Fruit fly (Drosophila melanogaster) whole organism, embryonic: ENCODE measurements around the gene CG42500.

Source experiments
- B-H2 ChIP-seq: fragments of 200-800 bp; sonication (Bioruptor generic); optimal IDR thresholded peaks from 2 replicates; lab custom pipeline; 2018; ENCODE audit warnings: missing biosample characterization, mild to moderate bottlenecking, missing genetic modification characterization
- CG10321 ChIP-seq: fragments of 200-800 bp; sonication (Bioruptor generic); IDR thresholded peaks from 2 replicates; pipeline ENCODE4 v1.3.6; 2022; ENCODE audit warnings: missing biosample characterization, missing genetic modification characterization
- CG10543 ChIP-seq: fragments of 200-800 bp; sonication (Bioruptor generic); optimal IDR thresholded peaks from 3 replicates; lab custom pipeline; 2017; ENCODE audit warnings: missing biosample characterization, mild to moderate bottlenecking, missing genetic modification characterization, moderate library complexity
- CG12071 ChIP-seq: fragments of 200-800 bp; sonication (Bioruptor generic); optimal IDR thresholded peaks from 3 replicates; lab custom pipeline; 2018; ENCODE audit warnings: missing biosample characterization, mild to moderate bottlenecking, missing genetic modification characterization
- CG13894 ChIP-seq: fragments of 200-800 bp; sonication (Bioruptor generic); optimal IDR thresholded peaks from 3 replicates; lab custom pipeline; 2018; ENCODE audit warnings: missing biosample characterization, mild to moderate bottlenecking, missing genetic modification characterization, moderate library complexity
- CG15696 ChIP-seq: fragments of 200-800 bp; sonication (Bioruptor generic); optimal IDR thresholded peaks from 2 replicates; lab custom pipeline; 2019; ENCODE audit warnings: missing biosample characterization, mild to moderate bottlenecking, missing genetic modification characterization, moderate library complexity
- CG1602 ChIP-seq: fragments of 200-800 bp; sonication (Bioruptor generic); optimal IDR thresholded peaks from 3 replicates; lab custom pipeline; 2016; ENCODE audit warnings: missing biosample characterization, missing genetic modification characterization
- CG1647 ChIP-seq: fragments of 200-800 bp; sonication (Bioruptor generic); optimal IDR thresholded peaks from 3 replicates; lab custom pipeline; 2016; ENCODE audit warnings: missing biosample characterization, missing genetic modification characterization
- CG16815 ChIP-seq: fragments of 200-800 bp; sonication (Bioruptor generic); optimal IDR thresholded peaks from 3 replicates; lab custom pipeline; 2017; ENCODE audit warnings: missing biosample characterization, mild to moderate bottlenecking, missing genetic modification characterization
- CG17328 ChIP-seq: fragments of 200-800 bp; sonication (Bioruptor generic); IDR thresholded peaks from 2 replicates; pipeline ENCODE4 v1.3.6; 2022; ENCODE audit warnings: missing biosample characterization, missing genetic modification characterization
- CG1792 ChIP-seq: fragments of 200-800 bp; sonication (Bioruptor generic); optimal IDR thresholded peaks from 2 replicates; lab custom pipeline; 2016; ENCODE audit warnings: missing biosample characterization, missing genetic modification characterization
- CG6683 ChIP-seq: fragments of 200-800 bp; sonication (Bioruptor generic); optimal IDR thresholded peaks from 2 replicates; lab custom pipeline; 2017; ENCODE audit warnings: missing biosample characterization, mild to moderate bottlenecking, missing genetic modification characterization, missing genetic modification reagents
- CG7372 ChIP-seq: fragments of 200-800 bp; sonication (Bioruptor generic); IDR thresholded peaks from 2 replicates; pipeline ENCODE4 v1.3.6; 2022; ENCODE audit warnings: missing biosample characterization, missing genetic modification characterization
- CG8944 ChIP-seq: fragments of 200-800 bp; sonication (Bioruptor generic); optimal IDR thresholded peaks from 3 replicates; lab custom pipeline; 2016; ENCODE audit warnings: missing biosample characterization, missing genetic modification characterization
- CG9437 ChIP-seq: fragments of 200-800 bp; sonication (Bioruptor generic); optimal IDR thresholded peaks from 2 replicates; lab custom pipeline; 2018; ENCODE audit warnings: missing biosample characterization, mild to moderate bottlenecking, missing genetic modification characterization
- Dad ChIP-seq: fragments of 200-800 bp; sonication (Bioruptor generic); optimal IDR thresholded peaks from 3 replicates; lab custom pipeline; 2016; ENCODE audit warnings: missing biosample characterization, missing genetic modification characterization
- Doc2 ChIP-seq: fragments of 200-800 bp; sonication (Bioruptor generic); IDR thresholded peaks from 2 replicates; pipeline ENCODE4 v1.3.6; 2022; ENCODE audit warnings: missing biosample characterization, missing genetic modification characterization
- Dref ChIP-seq: fragments of 200-800 bp; sonication (Bioruptor generic); IDR thresholded peaks from 2 replicates; pipeline ENCODE4 v1.3.6; 2022; ENCODE audit warnings: missing biosample characterization, missing genetic modification characterization
- HHEX ChIP-seq: fragments of 200-800 bp; sonication (Bioruptor generic); optimal IDR thresholded peaks from 3 replicates; lab custom pipeline; 2017; ENCODE audit warnings: missing biosample characterization, mild to moderate bottlenecking, missing genetic modification characterization, missing genetic modification reagents
- Hey ChIP-seq: fragments of 200-800 bp; sonication (Bioruptor generic); optimal IDR thresholded peaks from 3 replicates; lab custom pipeline; 2018; ENCODE audit warnings: missing biosample characterization, mild to moderate bottlenecking, missing genetic modification characterization
- Kr ChIP-seq: fragments of 200-800 bp; sonication (Bioruptor generic); optimal IDR thresholded peaks from 2 replicates; lab custom pipeline; 2017; ENCODE audit warnings: missing biosample characterization, mild to moderate bottlenecking, missing genetic modification characterization
- Lim3 ChIP-seq: fragments of 200-800 bp; sonication (Bioruptor generic); IDR thresholded peaks from 2 replicates; pipeline ENCODE4 v1.3.6; 2022; ENCODE audit warnings: missing biosample characterization, missing genetic modification characterization
- Mes4 ChIP-seq: fragments of 200-800 bp; sonication (Bioruptor generic); optimal IDR thresholded peaks from 2 replicates; lab custom pipeline; 2016; ENCODE audit warnings: missing biosample characterization, missing genetic modification characterization
- Nf-YB ChIP-seq: fragments of 200-800 bp; sonication (Bioruptor generic); optimal IDR thresholded peaks from 3 replicates; lab custom pipeline; 2019; ENCODE audit warnings: missing biosample characterization, mild to moderate bottlenecking, missing genetic modification characterization, moderate library complexity
- Scr ChIP-seq: fragments of 200-800 bp; sonication (Bioruptor generic); IDR thresholded peaks from 2 replicates; pipeline ENCODE4 v1.3.6; 2022; ENCODE audit warnings: missing biosample characterization, missing genetic modification characterization; ENCODE audit not compliant: partially characterized antibody
- Stat92E ChIP-seq, 3 experiments: fragments of >200 bp in 2 of 3; fragments of 200-800 bp in 1 of 3; sonication (Bioruptor generic) in 1 of 3; optimal IDR thresholded peaks; 2 replicates each; lab custom pipeline; 2017 to 2019; ENCODE audit warnings: missing biosample characterization in 3 of 3, missing genetic modification characterization in 3 of 3, mild to moderate bottlenecking in 1 of 3, moderate library complexity in 1 of 3
- Tbp ChIP-seq: fragments of >200 bp; optimal IDR thresholded peaks from 2 replicates; lab custom pipeline; 2018; ENCODE audit warnings: missing biosample characterization, missing genetic modification characterization
- Xbp1 ChIP-seq: fragments of 200-800 bp; sonication (Bioruptor generic); optimal IDR thresholded peaks from 3 replicates; lab custom pipeline; 2016; ENCODE audit warnings: missing biosample characterization, mild to moderate bottlenecking, missing genetic modification characterization
- ato ChIP-seq: fragments of 200-800 bp; sonication (Bioruptor generic); IDR thresholded peaks from 2 replicates; pipeline ENCODE4 v1.3.6; 2022; ENCODE audit warnings: missing biosample characterization, missing genetic modification characterization; ENCODE audit not compliant: partially characterized antibody
- cg ChIP-seq: fragments of 200-800 bp; sonication (Bioruptor generic); optimal IDR thresholded peaks from 3 replicates; lab custom pipeline; 2019; ENCODE audit warnings: missing biosample characterization, mild to moderate bottlenecking, missing genetic modification characterization, moderate library complexity
- chif ChIP-seq, 2 experiments: fragments of 200-800 bp; sonication (Bioruptor generic); optimal IDR thresholded peaks; 3 replicates each; lab custom pipeline; 2016; ENCODE audit warnings: missing biosample characterization in 2 of 2, missing genetic modification characterization in 2 of 2
- chinmo ChIP-seq: fragments of 200-800 bp; sonication (Bioruptor generic); IDR thresholded peaks from 4 replicates; pipeline ENCODE4 v1.3.6; 2022; ENCODE audit warnings: missing biosample characterization, missing genetic modification characterization; ENCODE audit not compliant: partially characterized antibody
- dan ChIP-seq: fragments of 200-800 bp; sonication (Bioruptor generic); IDR thresholded peaks from 2 replicates; pipeline ENCODE4 v1.3.6; 2022; ENCODE audit warnings: missing biosample characterization, missing genetic modification characterization
- dm ChIP-seq: fragments of 200-800 bp; sonication (Bioruptor generic); optimal IDR thresholded peaks from 3 replicates; lab custom pipeline; 2016; ENCODE audit warnings: missing biosample characterization, missing genetic modification characterization
- fu2 ChIP-seq: fragments of 200-800 bp; sonication (Bioruptor generic); optimal IDR thresholded peaks from 2 replicates; lab custom pipeline; 2016; ENCODE audit warnings: missing biosample characterization, missing genetic modification characterization
- hkb ChIP-seq, 2 experiments: fragments of 200-800 bp in 1 of 2; fragments of >200 bp in 1 of 2; sonication (Bioruptor generic) in 1 of 2; IDR thresholded peaks in 1 of 2; optimal IDR thresholded peaks in 1 of 2; 2 replicates each; pipeline versions ENCODE4 v1.3.6 to Lab custom; 2017 to 2022; ENCODE audit warnings: missing biosample characterization in 1 of 2, missing genetic modification characterization in 1 of 2
- hth ChIP-seq: fragments of >200 bp; optimal IDR thresholded peaks from 2 replicates; lab custom pipeline; 2017; ENCODE audit warnings: inconsistent platforms
- lola ChIP-seq, 3 experiments: fragments of >200 bp in 2 of 3; fragments of 200-800 bp in 1 of 3; sonication (Bioruptor generic) in 1 of 3; optimal IDR thresholded peaks; 2 replicates each; lab custom pipeline; 2017 to 2019; ENCODE audit warnings: missing biosample characterization in 3 of 3, missing genetic modification characterization in 3 of 3, mild to moderate bottlenecking in 1 of 3, moderate library complexity in 1 of 3
- luna ChIP-seq: fragments of 200-800 bp; sonication (Bioruptor generic); optimal IDR thresholded peaks from 2 replicates; lab custom pipeline; 2016; ENCODE audit warnings: missing biosample characterization, missing genetic modification characterization
- nerfin-1 ChIP-seq: fragments of 200-800 bp; sonication (Bioruptor generic); optimal IDR thresholded peaks from 3 replicates; lab custom pipeline; 2019; ENCODE audit warnings: missing biosample characterization, mild to moderate bottlenecking, missing genetic modification characterization, moderate library complexity
- otp ChIP-seq: fragments of 200-800 bp; sonication (Bioruptor generic); IDR thresholded peaks from 3 replicates; pipeline ENCODE4, ENCODE4 v1.3.6; 2022; ENCODE audit warnings: missing biosample characterization, missing genetic modification characterization
- p53 ChIP-seq: fragments of 200-800 bp; sonication (Bioruptor generic); optimal IDR thresholded peaks from 2 replicates; lab custom pipeline; 2016; ENCODE audit warnings: missing biosample characterization, missing genetic modification characterization
- pita ChIP-seq: fragments of 200-800 bp; sonication (Bioruptor generic); optimal IDR thresholded peaks from 2 replicates; lab custom pipeline; 2017; ENCODE audit warnings: missing biosample characterization, mild to moderate bottlenecking, missing genetic modification characterization
- run ChIP-seq: fragments of 200-800 bp; sonication (Bioruptor generic); optimal IDR thresholded peaks from 3 replicates; lab custom pipeline; 2018; ENCODE audit warnings: missing biosample characterization, mild to moderate bottlenecking, missing genetic modification characterization
- ssp ChIP-seq: fragments of 200-800 bp; sonication (Bioruptor generic); IDR thresholded peaks from 2 replicates; pipeline ENCODE4 v1.3.6; 2022; ENCODE audit warnings: missing biosample characterization, missing genetic modification characterization
- tup ChIP-seq: fragments of 200-800 bp; sonication (Bioruptor generic); optimal IDR thresholded peaks from 2 replicates; lab custom pipeline; 2016; ENCODE audit warnings: missing biosample characterization, mild to moderate bottlenecking, missing genetic modification characterization, moderate library complexity
- vfl ChIP-seq: fragments of 200-800 bp; sonication (Bioruptor generic); optimal IDR thresholded peaks from 2 replicates; lab custom pipeline; 2016; ENCODE audit warnings: missing biosample characterization, missing genetic modification characterization
- zf30C ChIP-seq: fragments of 200-800 bp; sonication (Bioruptor generic); optimal IDR thresholded peaks from 3 replicates; lab custom pipeline; 2018; ENCODE audit warnings: missing biosample characterization, mild to moderate bottlenecking, missing genetic modification characterization

The CG42500 gene

DNA sequence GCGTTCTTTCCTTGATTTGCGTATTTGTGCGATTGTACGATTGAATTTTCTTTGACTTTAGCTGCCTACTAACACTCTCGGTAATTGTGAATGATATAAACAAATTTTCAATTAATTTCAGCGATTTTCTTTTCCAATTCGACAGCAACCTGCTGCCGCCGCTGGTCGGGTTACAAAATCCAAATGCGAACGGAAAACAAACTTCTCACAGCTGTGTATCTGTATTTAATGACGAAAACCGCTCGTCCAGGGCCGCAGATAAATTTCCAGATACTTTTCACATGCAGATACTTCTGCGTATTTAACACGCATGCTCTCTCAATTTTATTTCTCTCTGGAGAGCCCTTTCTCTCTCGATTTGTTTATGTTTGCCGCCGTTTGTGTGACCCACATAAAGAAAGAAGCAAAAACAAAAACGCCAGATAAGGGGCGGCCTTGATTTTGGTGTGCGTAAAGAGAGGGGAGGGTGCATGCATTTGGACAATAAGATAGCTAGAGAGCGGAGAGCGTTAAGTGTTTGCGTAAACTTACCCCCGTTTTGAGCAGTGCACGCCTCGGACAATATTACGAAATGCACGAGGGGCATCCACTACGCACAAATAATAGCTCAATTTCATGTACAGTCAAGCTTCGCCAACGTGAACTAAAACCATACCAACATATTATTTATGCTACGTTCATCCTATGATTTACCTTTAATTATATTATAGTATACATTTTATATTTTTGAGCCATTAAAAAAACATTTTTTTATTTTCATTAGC is 44.1 kb downstream of the CG42500 start, which contains the start of gene CG12402 (continued):
- TF ChIP-seq ato (GFP tag; lab: Robert Waterston, UW): no peak
- TF ChIP-seq CG7372: peak; percentile 65
- TF ChIP-seq CG17328 (GFP tag; lab: Robert Waterston, UW): peak; percentile 92
- TF ChIP-seq nerfin-1 (tag; lab: Kevin White, UChicago): peak; percentile 68
- TF ChIP-seq ssp (GFP tag; lab: Robert Waterston, UW): peak; percentile 69
- no peak for TF ChIP-seq hth (lab: Kevin White, UChicago)
- TF ChIP-seq Xbp1 (GFP tag; lab: Kevin White, UChicago): peak; percentile 85
- peak; percentile 84 for TF ChIP-seq cg (GFP tag; lab: Kevin White, UChicago)
- TF ChIP-seq fu2 (GFP tag; lab: Kevin White, UChicago): no peak
- peak; percentile 76 for TF ChIP-seq run (tag; lab: Kevin White, UChicago)
- peak; percentile 56 for TF ChIP-seq Mes4
- peak; percentile 99 for TF ChIP-seq zf30C (GFP tag; lab: Kevin White, UChicago)
- TF ChIP-seq CG9437 (GFP tag; lab: Kevin White, UChicago): peak; percentile 63
- TF ChIP-seq otp (GFP tag; lab: Robert Waterston, UW): peak; percentile 92
- peak; percentile 43 for TF ChIP-seq CG16815
- TF ChIP-seq CG6683: peak; percentile 69
- no peak for TF ChIP-seq Doc2 (GFP tag; lab: Robert Waterston, UW)
- TF ChIP-seq Tbp (GFP tag; lab: Kevin White, UChicago): no peak
- peak; percentile 57 for TF ChIP-seq Nf-YB (GFP tag; lab: Kevin White, UChicago)
- TF ChIP-seq tup (GFP tag; lab: Kevin White, UChicago): peak; percentile 45
- no peak for TF ChIP-seq hkb (optimal IDR thresholded peaks at IDR 0.05; lab: Kevin White, UChicago)
- peak; percentile 95 for TF ChIP-seq hkb (GFP tag; IDR thresholded peaks at IDR 0.05; lab: Robert Waterston, UW)
- TF ChIP-seq CG10321 (GFP tag; lab: Robert Waterston, UW): peak; percentile 67
- TF ChIP-seq p53: peak; percentile 2
- no peak for TF ChIP-seq pita (GFP tag; lab: Kevin White, UChicago)
- peak; percentile 63 for TF ChIP-seq CG13894
- peak; percentile 37 for TF ChIP-seq CG8944
- peak; percentile 60 for TF ChIP-seq dm
- TF ChIP-seq HHEX (GFP tag; lab: Kevin White, UChicago): peak; percentile 83
- no peak for TF ChIP-seq luna
- TF ChIP-seq chif (GFP tag; optimal IDR thresholded peaks at IDR 0.05; lab: Kevin White, UChicago): peak; percentile 59 to 60
- peak; percentile 81 for TF ChIP-seq CG12071 (GFP tag; lab: Kevin White, UChicago)
- TF ChIP-seq CG1647 (GFP tag; lab: Kevin White, UChicago): peak; percentile 64
- no peak for TF ChIP-seq Hey
- no peak for TF ChIP-seq Dref (GFP tag; lab: Robert Waterston, UW)
- peak; percentile 10 for TF ChIP-seq B-H2 (GFP tag; lab: Kevin White, UChicago)
- TF ChIP-seq CG1792 (GFP tag; lab: Kevin White, UChicago): peak; percentile 51
- peak; percentile 32 for TF ChIP-seq Dad
- peak; percentile 46; the same call in 1 of the 2 replicates for TF ChIP-seq Scr (GFP tag; lab: Robert Waterston, UW)
- TF ChIP-seq Lim3 (GFP tag; lab: Robert Waterston, UW): peak; percentile 34; the same call in 1 of the 2 replicates
- TF ChIP-seq Kr: peak; percentile 60
- no peak for TF ChIP-seq dan (GFP tag; lab: Robert Waterston, UW)
- peak; percentile 78 for TF ChIP-seq CG10543 (GFP tag; lab: Kevin White, UChicago)
- TF ChIP-seq Stat92E (GFP tag; optimal IDR thresholded peaks at IDR 0.05; lab: Kevin White, UChicago): peak in 1 of 3 experiments; percentile 89
- peak in 1 of 3 experiments; percentile 69 for TF ChIP-seq lola (GFP tag; optimal IDR thresholded peaks at IDR 0.05; lab: Kevin White, UChicago)
- peak; percentile 80 for TF ChIP-seq CG1602
- peak; percentile 16 for TF ChIP-seq vfl
- peak; percentile 100 for TF ChIP-seq chinmo (GFP tag; lab: Robert Waterston, UW)
- peak; percentile 75 for TF ChIP-seq CG15696 (tag; lab: Kevin White, UChicago)
